Fruit fly (Drosophila melanogaster) whole organism, embryonic: Measurements from ENCODE around the gene CG4393.

Source experiments
- Atf-2 ChIP-seq: fragments of 200-800 bp; sonication (Bioruptor generic); optimal IDR thresholded peaks from 2 replicates; lab custom pipeline; 2016; ENCODE audit warnings: missing biosample characterization, missing genetic modification characterization
- CG11398 ChIP-seq: fragments of 200-800 bp; sonication (Bioruptor generic); optimal IDR thresholded peaks from 2 replicates; lab custom pipeline; 2016; ENCODE audit warnings: missing biosample characterization, missing genetic modification characterization
- CG13624 ChIP-seq: fragments of 200-800 bp; sonication (Bioruptor generic); optimal IDR thresholded peaks from 2 replicates; lab custom pipeline; 2016; ENCODE audit warnings: missing biosample characterization, missing genetic modification characterization
- CG13775 ChIP-seq: fragments of 200-800 bp; sonication (Bioruptor generic); optimal IDR thresholded peaks from 3 replicates; lab custom pipeline; 2017; ENCODE audit warnings: missing biosample characterization, mild to moderate bottlenecking, missing genetic modification characterization
- CG14050 ChIP-seq: fragments of 200-800 bp; sonication (Bioruptor generic); IDR thresholded peaks from 3 replicates; pipeline ENCODE4 v1.3.6; 2022; ENCODE audit warnings: missing biosample characterization, missing genetic modification characterization
- CG18011 ChIP-seq: fragments of 200-800 bp; sonication (Bioruptor generic); optimal IDR thresholded peaks from 2 replicates; lab custom pipeline; 2017; ENCODE audit warnings: missing biosample characterization, missing genetic modification characterization, mild to moderate bottlenecking, moderate library complexity, missing genotype
- CG3065 ChIP-seq: fragments of 200-800 bp; sonication (Bioruptor generic); optimal IDR thresholded peaks from 2 replicates; lab custom pipeline; 2016; ENCODE audit warnings: missing biosample characterization, missing genetic modification characterization
- CG3163 ChIP-seq: fragments of 200-800 bp; sonication (Bioruptor generic); optimal IDR thresholded peaks from 3 replicates; lab custom pipeline; 2016; ENCODE audit warnings: missing biosample characterization, missing genetic modification characterization
- CG3281 ChIP-seq: fragments of 200-800 bp; sonication (Bioruptor generic); optimal IDR thresholded peaks from 3 replicates; lab custom pipeline; 2017; ENCODE audit warnings: missing biosample characterization, mild to moderate bottlenecking, missing genetic modification characterization
- CG3847 ChIP-seq: fragments of 200-800 bp; sonication (Bioruptor generic); IDR thresholded peaks from 2 replicates; pipeline ENCODE4 v1.3.6; 2022; ENCODE audit warnings: missing biosample characterization, missing genetic modification characterization
- CG4707 ChIP-seq: fragments of 200-800 bp; sonication (Bioruptor generic); optimal IDR thresholded peaks from 2 replicates; lab custom pipeline; 2018; ENCODE audit warnings: missing biosample characterization, mild to moderate bottlenecking, missing genetic modification characterization, moderate library complexity
- CG6175 ChIP-seq: fragments of 200-800 bp; sonication (Bioruptor generic); IDR thresholded peaks from 3 replicates; pipeline ENCODE4 v1.3.6; 2022; ENCODE audit warnings: missing biosample characterization, missing genetic modification characterization
- CG6689 ChIP-seq: fragments of 200-800 bp; sonication (Bioruptor generic); IDR thresholded peaks from 2 replicates; pipeline ENCODE4 v1.3.6; 2022; ENCODE audit warnings: missing biosample characterization, missing genetic modification characterization
- CG7357 ChIP-seq: fragments of 200-800 bp; sonication (Bioruptor generic); IDR thresholded peaks from 3 replicates; pipeline ENCODE4 v1.3.6; 2022; ENCODE audit warnings: missing biosample characterization, missing genetic modification characterization
- CG7556 ChIP-seq: fragments of 200-800 bp; sonication (Bioruptor generic); optimal IDR thresholded peaks from 2 replicates; lab custom pipeline; 2017; ENCODE audit warnings: missing biosample characterization, mild to moderate bottlenecking, missing genetic modification characterization
- CG8281 ChIP-seq: fragments of 200-800 bp; sonication (Bioruptor generic); optimal IDR thresholded peaks from 2 replicates; lab custom pipeline; 2018; ENCODE audit warnings: missing biosample characterization, mild to moderate bottlenecking, missing genetic modification characterization, moderate library complexity
- CG8388 ChIP-seq: fragments of 200-800 bp; sonication (Bioruptor generic); optimal IDR thresholded peaks from 2 replicates; lab custom pipeline; 2019; ENCODE audit warnings: missing biosample characterization, mild to moderate bottlenecking, missing genetic modification characterization, moderate library complexity
- CG9817 ChIP-seq: fragments of 200-800 bp; sonication (Bioruptor generic); optimal IDR thresholded peaks from 2 replicates; lab custom pipeline; 2018; ENCODE audit warnings: missing biosample characterization, mild to moderate bottlenecking, missing genetic modification characterization, moderate library complexity
- CG9876 ChIP-seq: fragments of 200-800 bp; sonication (Bioruptor generic); optimal IDR thresholded peaks from 2 replicates; lab custom pipeline; 2016; ENCODE audit warnings: missing biosample characterization, missing genetic modification characterization
- CTCF ChIP-seq: fragments of 200-800 bp; sonication (Bioruptor generic); optimal IDR thresholded peaks from 2 replicates; lab custom pipeline; 2017; ENCODE audit warnings: missing biosample characterization, mild to moderate bottlenecking, missing genetic modification characterization, moderate library complexity
- CkIIα-i1 ChIP-seq: fragments of 200-800 bp; sonication (Bioruptor generic); IDR thresholded peaks from 2 replicates; pipeline ENCODE4 v1.3.6; 2022; ENCODE audit warnings: missing biosample characterization, missing genetic modification characterization
- CoRest ChIP-seq: fragments of 200-800 bp; sonication (Bioruptor generic); optimal IDR thresholded peaks from 3 replicates; lab custom pipeline; 2018; ENCODE audit warnings: missing biosample characterization, mild to moderate bottlenecking, missing genetic modification characterization, moderate library complexity
- Dll ChIP-seq: fragments of 200-800 bp; sonication (Bioruptor generic); IDR thresholded peaks from 4 replicates; pipeline ENCODE4 v1.3.6; 2022; ENCODE audit warnings: missing biosample characterization, missing genetic modification characterization; ENCODE audit not compliant: partially characterized antibody
- Dref ChIP-seq: fragments of 200-800 bp; sonication (Bioruptor generic); IDR thresholded peaks from 2 replicates; pipeline ENCODE4 v1.3.6; 2022; ENCODE audit warnings: missing biosample characterization, missing genetic modification characterization
- ERR ChIP-seq: fragments of 200-800 bp; sonication (Bioruptor generic); optimal IDR thresholded peaks from 2 replicates; lab custom pipeline; 2016; ENCODE audit warnings: missing biosample characterization, missing genetic modification characterization
- Fer1 ChIP-seq: fragments of 200-800 bp; sonication (Bioruptor generic); optimal IDR thresholded peaks from 2 replicates; lab custom pipeline; 2017; ENCODE audit warnings: missing biosample characterization, mild to moderate bottlenecking, missing genetic modification characterization
- H2.0 ChIP-seq: fragments of 200-800 bp; sonication (Bioruptor generic); IDR thresholded peaks from 2 replicates; pipeline ENCODE4 v1.3.6; 2022; ENCODE audit warnings: missing biosample characterization, missing genetic modification characterization
- Hmx ChIP-seq: fragments of 200-800 bp; sonication (Bioruptor generic); optimal IDR thresholded peaks from 2 replicates; lab custom pipeline; 2016; ENCODE audit warnings: missing biosample characterization, missing genetic modification characterization
- Sin3A ChIP-seq: fragments of >200 bp; optimal IDR thresholded peaks from 2 replicates; lab custom pipeline; 2018
- Sry-β ChIP-seq: fragments of 200-800 bp; sonication (Bioruptor generic); optimal IDR thresholded peaks from 2 replicates; lab custom pipeline; 2018; ENCODE audit warnings: missing biosample characterization, mild to moderate bottlenecking, missing genetic modification characterization, moderate library complexity
- TFAM ChIP-seq: fragments of 200-800 bp; sonication (Bioruptor generic); optimal IDR thresholded peaks from 2 replicates; lab custom pipeline; 2017; ENCODE audit warnings: missing biosample characterization, missing genetic modification characterization, inconsistent platforms
- Vsx1 ChIP-seq: fragments of 200-800 bp; sonication (Bioruptor generic); optimal IDR thresholded peaks from 2 replicates; lab custom pipeline; 2017; ENCODE audit warnings: missing biosample characterization, mild to moderate bottlenecking, missing genetic modification characterization, missing genetic modification reagents
- Xbp1 ChIP-seq: fragments of 200-800 bp; sonication (Bioruptor generic); optimal IDR thresholded peaks from 3 replicates; lab custom pipeline; 2016; ENCODE audit warnings: missing biosample characterization, mild to moderate bottlenecking, missing genetic modification characterization
- corto ChIP-seq: fragments of 200-800 bp; sonication (Bioruptor generic); optimal IDR thresholded peaks from 2 replicates; lab custom pipeline; 2016; ENCODE audit warnings: missing biosample characterization, mild to moderate bottlenecking, missing genetic modification characterization, moderate library complexity
- croc ChIP-seq: fragments of 200-800 bp; sonication (Bioruptor generic); conservative IDR thresholded peaks from 3 replicates; pipeline ENCODE4 v1.3.6; 2022; ENCODE audit warnings: missing biosample characterization, missing genetic modification characterization
- fd96Cb ChIP-seq: fragments of 200-800 bp; sonication (Bioruptor generic); optimal IDR thresholded peaks from 2 replicates; lab custom pipeline; 2018; ENCODE audit warnings: missing biosample characterization, mild to moderate bottlenecking, missing genetic modification characterization, moderate library complexity
- ftz-f1 ChIP-seq: fragments of 200-800 bp; sonication (Bioruptor generic); optimal IDR thresholded peaks from 2 replicates; lab custom pipeline; 2016; ENCODE audit warnings: missing biosample characterization, missing genetic modification characterization
- ham ChIP-seq: fragments of 200-800 bp; sonication (Bioruptor generic); IDR thresholded peaks from 2 replicates; pipeline ENCODE4 v1.3.6; 2022; ENCODE audit warnings: missing biosample characterization, missing genetic modification characterization
- hb ChIP-seq: fragments of 200-800 bp; sonication (Bioruptor generic); IDR thresholded peaks from 3 replicates; pipeline ENCODE4 v1.3.6; 2022; ENCODE audit warnings: missing biosample characterization, missing genetic modification characterization; ENCODE audit not compliant: partially characterized antibody
- ind ChIP-seq: fragments of 200-800 bp; sonication (Bioruptor generic); optimal IDR thresholded peaks from 3 replicates; lab custom pipeline; 2016; ENCODE audit warnings: missing biosample characterization, missing genetic modification characterization
- jing ChIP-seq: fragments of 200-800 bp; sonication (Bioruptor generic); optimal IDR thresholded peaks from 2 replicates; lab custom pipeline; 2018; ENCODE audit warnings: missing biosample characterization, mild to moderate bottlenecking, missing genetic modification characterization
- klu ChIP-seq: fragments of 200-800 bp; sonication (Bioruptor generic); IDR thresholded peaks from 2 replicates; pipeline ENCODE4 v1.3.6; 2022; ENCODE audit warnings: missing biosample characterization, missing genetic modification characterization
- nerfin-2 ChIP-seq: fragments of 200-800 bp; sonication (Bioruptor generic); IDR thresholded peaks from 2 replicates; pipeline ENCODE4 v1.3.6; 2022; ENCODE audit warnings: missing biosample characterization, missing genetic modification characterization; ENCODE audit not compliant: partially characterized antibody
- nmo ChIP-seq: fragments of 200-800 bp; sonication (Bioruptor generic); optimal IDR thresholded peaks from 2 replicates; lab custom pipeline; 2018; ENCODE audit warnings: missing biosample characterization, mild to moderate bottlenecking, missing genetic modification characterization, moderate library complexity
- pita ChIP-seq: fragments of 200-800 bp; sonication (Bioruptor generic); optimal IDR thresholded peaks from 2 replicates; lab custom pipeline; 2017; ENCODE audit warnings: missing biosample characterization, mild to moderate bottlenecking, missing genetic modification characterization
- pnt ChIP-seq: fragments of 200-800 bp; sonication (Bioruptor generic); optimal IDR thresholded peaks from 3 replicates; lab custom pipeline; 2016; ENCODE audit warnings: missing biosample characterization, missing genetic modification characterization
- ranshi ChIP-seq: fragments of 200-800 bp; sonication (Bioruptor generic); IDR thresholded peaks from 2 replicates; pipeline ENCODE4 v1.3.6; 2022; ENCODE audit warnings: missing biosample characterization, missing genetic modification characterization
- slp2 ChIP-seq: fragments of 200-800 bp; sonication (Bioruptor generic); optimal IDR thresholded peaks from 2 replicates; lab custom pipeline; 2016; ENCODE audit warnings: missing biosample characterization, missing genetic modification characterization
- ssp ChIP-seq: fragments of 200-800 bp; sonication (Bioruptor generic); IDR thresholded peaks from 2 replicates; pipeline ENCODE4 v1.3.6; 2022; ENCODE audit warnings: missing biosample characterization, missing genetic modification characterization
- unc-4 ChIP-seq: fragments of 200-800 bp; sonication (Bioruptor generic); IDR thresholded peaks from 2 replicates; pipeline ENCODE4 v1.3.6; 2022; ENCODE audit warnings: missing biosample characterization, missing genetic modification characterization; ENCODE audit not compliant: partially characterized antibody
- wek ChIP-seq: fragments of 200-800 bp; sonication (Bioruptor generic); optimal IDR thresholded peaks from 3 replicates; lab custom pipeline; 2018; ENCODE audit warnings: missing biosample characterization, mild to moderate bottlenecking, missing genetic modification characterization, moderate library complexity
- wor ChIP-seq: fragments of 200-800 bp; sonication (Bioruptor generic); IDR thresholded peaks from 2 replicates; pipeline ENCODE4 v1.3.6; 2022; ENCODE audit warnings: missing biosample characterization, missing genetic modification characterization

The CG4393 gene

DNA sequence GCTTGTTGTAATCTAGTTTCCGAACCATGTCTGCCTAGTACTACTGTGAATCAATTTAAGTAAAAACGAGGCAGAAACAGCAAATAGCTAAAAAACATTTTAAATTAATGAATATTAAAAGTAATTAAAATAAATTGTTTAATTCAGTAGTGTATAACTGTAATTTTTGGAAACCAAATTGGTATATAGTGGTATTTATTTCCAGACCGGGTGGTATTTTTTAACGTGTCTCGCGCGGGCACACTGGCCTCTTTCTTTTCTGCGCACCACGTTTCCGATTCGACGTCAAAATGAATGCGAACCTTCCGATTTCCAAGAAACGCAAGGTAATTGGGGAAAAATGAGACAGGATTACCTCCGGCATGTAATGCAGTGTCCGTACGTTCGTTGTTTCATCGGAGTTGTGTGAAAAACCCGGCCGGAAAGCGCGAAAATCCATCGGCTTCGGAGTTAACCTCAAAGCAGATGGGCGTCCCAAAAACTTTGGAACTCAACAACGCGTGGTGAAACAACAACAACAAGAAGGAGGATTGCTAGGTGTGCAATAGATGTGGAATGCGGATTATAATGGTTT is 25.9 kb downstream of the CG4393 start, which contains the start of gene RpS3 (continued):
- TF ChIP-seq CG3847 (GFP tag; lab: Robert Waterston, UW): peak; percentile 32; the same call in 1 of the 2 replicates
- no peak for TF ChIP-seq slp2 (GFP tag; lab: Kevin White, UChicago)
- no peak for TF ChIP-seq CG9817 (tag; lab: Kevin White, UChicago)
- peak; percentile 73 for TF ChIP-seq CTCF
- TF ChIP-seq wor (GFP tag; lab: Robert Waterston, UW): no peak
- TF ChIP-seq CG8388: peak; percentile 14
- no peak for TF ChIP-seq ssp (GFP tag; lab: Robert Waterston, UW)
- TF ChIP-seq Dref (GFP tag; lab: Robert Waterston, UW): no peak
- peak; percentile 65 for TF ChIP-seq nmo (GFP tag; lab: Kevin White, UChicago)
- TF ChIP-seq pnt (GFP tag; lab: Kevin White, UChicago): no peak
- TF ChIP-seq nerfin-2 (GFP tag; lab: Robert Waterston, UW): no peak
- no peak for TF ChIP-seq ham (GFP tag; lab: Robert Waterston, UW)
- no peak for TF ChIP-seq H2.0
- TF ChIP-seq CG3163: no peak
- no peak for TF ChIP-seq ERR (GFP tag; lab: Kevin White, UChicago)
- no peak for TF ChIP-seq unc-4 (GFP tag; lab: Robert Waterston, UW)
- no peak for TF ChIP-seq CG9876 (GFP tag; lab: Kevin White, UChicago)
- peak; percentile 80 for TF ChIP-seq pita (GFP tag; lab: Kevin White, UChicago)
- TF ChIP-seq croc (GFP tag; lab: Robert Waterston, UW): no peak
- no peak for TF ChIP-seq ind (GFP tag; lab: Kevin White, UChicago)
- TF ChIP-seq CoRest (tag; lab: Kevin White, UChicago): peak; percentile 50
- no peak for TF ChIP-seq hb (GFP tag; lab: Robert Waterston, UW)
- TF ChIP-seq CG6689: no peak
- TF ChIP-seq CkIIα-i1 (GFP tag; lab: Robert Waterston, UW): no peak
- TF ChIP-seq ranshi (GFP tag; lab: Robert Waterston, UW): no peak
- no peak for TF ChIP-seq Sry-β (GFP tag; lab: Kevin White, UChicago)
- no peak for TF ChIP-seq CG3065 (GFP tag; lab: Kevin White, UChicago)
- peak; percentile 39 for TF ChIP-seq CG13624 (GFP tag; lab: Kevin White, UChicago)
- TF ChIP-seq CG7556 (GFP tag; lab: Kevin White, UChicago): no peak
- TF ChIP-seq klu (GFP tag; lab: Robert Waterston, UW): no peak
- TF ChIP-seq Sin3A (lab: Kevin White, UChicago): peak; percentile 24
- no peak for TF ChIP-seq Hmx (GFP tag; lab: Kevin White, UChicago)
- TF ChIP-seq CG8281 (tag; lab: Kevin White, UChicago): no peak
- TF ChIP-seq CG14050: no peak
- TF ChIP-seq ftz-f1 (GFP tag; lab: Kevin White, UChicago): no peak
- no peak for TF ChIP-seq CG11398 (GFP tag; lab: Kevin White, UChicago)
- TF ChIP-seq Atf-2 (GFP tag; lab: Kevin White, UChicago): no peak
- peak; percentile 8 for TF ChIP-seq CG13775 (GFP tag; lab: Kevin White, UChicago)
- TF ChIP-seq wek (GFP tag; lab: Kevin White, UChicago): no peak
- no peak for TF ChIP-seq CG7357
- TF ChIP-seq Xbp1 (GFP tag; lab: Kevin White, UChicago): no peak
- TF ChIP-seq corto: no peak
- no peak for TF ChIP-seq CG4707 (GFP tag; lab: Kevin White, UChicago)
- TF ChIP-seq Fer1: peak; percentile 63
- TF ChIP-seq Vsx1 (GFP tag; lab: Kevin White, UChicago): no peak
- peak; percentile 64 for TF ChIP-seq CG3281 (GFP tag; lab: Kevin White, UChicago)
- no peak for TF ChIP-seq jing (GFP tag; lab: Kevin White, UChicago)
- TF ChIP-seq fd96Cb (tag; lab: Kevin White, UChicago): no peak
- TF ChIP-seq CG6175 (GFP tag; lab: Robert Waterston, UW): no peak
- TF ChIP-seq Dll (GFP tag; lab: Robert Waterston, UW): 0 out of 4 replicates have a peak, but pooled peaks have one; percentile 29
- no peak for TF ChIP-seq TFAM
- peak; percentile 7 for TF ChIP-seq CG18011 (GFP tag; lab: Kevin White, UChicago)
